Worm (Caenorhabditis elegans): ENCODE measurements around the gene srg-24.
A peak's percentile ranks its signal among the peaks of the same experiment; 100 is the strongest.

- TF ChIP-seq mab-9 (GFP tag; IDR thresholded peaks at IDR 0.05): no peak
- TF ChIP-seq rnt-1 (tag; optimal IDR thresholded peaks at IDR 0.05): peak; percentile 61
- no peak for TF ChIP-seq nhr-11 (tag; optimal IDR thresholded peaks at IDR 0.05)
- TF ChIP-seq blmp-1 (tag; optimal IDR thresholded peaks at IDR 0.05): peak; percentile 21
- TF ChIP-seq tbx-2 (tag; optimal IDR thresholded peaks at IDR 0.05): no peak
- TF ChIP-seq skn-1 (tag; optimal IDR thresholded peaks at IDR 0.05): peak; percentile 45
- TF ChIP-seq lin-35 (GFP tag; optimal IDR thresholded peaks at IDR 0.05): peak in 1 of 2 experiments; percentile 59
- TF ChIP-seq nhr-90 (tag; optimal IDR thresholded peaks at IDR 0.05; ENCODE audit: poor library complexity): no peak
- no peak for TF ChIP-seq zip-4 (GFP tag; optimal IDR thresholded peaks at IDR 0.05)
- no peak for TF ChIP-seq nhr-28 (tag; optimal IDR thresholded peaks at IDR 0.05)
- no peak for TF ChIP-seq sptf-1 (tag; optimal IDR thresholded peaks at IDR 0.05)
- no peak for TF ChIP-seq aha-1 (tag; optimal IDR thresholded peaks at IDR 0.05)
- no peak for TF ChIP-seq fos-1 (tag; optimal IDR thresholded peaks at IDR 0.05)
These were observed 28.6 kb upstream of the srg-24 start, which contains the start of gene chil-24 for ce11 chrII:3129007-3129406.

Data from whole organism, L1 larva.